Worm (Caenorhabditis elegans) whole organism, L4/young adult: ENCODE results near the gene rab-33.

Experiments
- dao-5 ChIP-seq: sonication (generic microtip); optimal IDR thresholded peaks from 2 replicates; lab custom pipeline; 2016; ENCODE audit warnings: missing genotype, missing genetic modification characterization, moderate library complexity, missing compliant biosample characterization
- him-1 ChIP-seq: sonication (generic microtip); optimal IDR thresholded peaks from 2 replicates; lab custom pipeline; 2016; ENCODE audit warnings: missing genotype, missing genetic modification reagents, missing genetic modification characterization, missing compliant biosample characterization

DNA sequence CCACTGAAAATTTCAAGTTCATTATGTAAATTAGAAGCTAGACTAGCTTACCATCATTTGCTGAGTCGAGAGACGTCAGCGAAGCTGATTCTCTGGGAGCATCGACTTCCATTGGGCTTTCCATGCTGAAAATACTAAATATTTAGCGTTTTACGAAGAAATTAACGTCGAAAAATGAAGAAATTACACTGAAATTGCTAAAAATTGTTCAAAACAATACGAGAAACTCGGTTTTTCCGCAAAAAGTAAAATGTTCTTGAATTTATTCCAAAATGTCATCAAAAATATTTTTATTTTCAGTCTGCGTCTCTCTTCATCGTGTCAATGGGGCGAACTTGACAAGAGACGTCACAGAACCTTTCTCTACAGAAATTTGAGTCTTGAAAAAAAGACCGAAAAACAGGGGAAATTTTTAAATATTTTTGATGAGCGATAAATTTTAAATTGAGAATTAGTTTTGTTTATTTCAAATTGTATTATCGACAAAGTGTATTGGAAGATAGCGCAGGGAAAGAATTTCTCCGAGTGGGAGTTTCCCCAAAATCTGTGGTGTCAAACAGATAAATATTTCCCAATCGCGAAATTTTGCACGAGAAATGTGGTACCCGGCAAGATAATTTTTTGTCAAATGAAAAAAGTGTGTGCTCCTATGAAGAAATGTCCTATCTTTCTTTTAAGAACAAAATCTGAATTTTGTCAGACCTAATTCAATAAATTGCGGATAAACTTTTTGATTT lies 43.1 kb downstream of the rab-33 start, which contains the start of gene ecps-1:
- TF ChIP-seq him-1 (tag; lab: Kevin White, UChicago) (peak; percentile 5), dao-5 (tag; lab: Kevin White, UChicago) (no peak)
